Worm (Caenorhabditis elegans) whole organism, L2 larva: ENCODE results near the gene npp-15.
"Not testable (repeated sequence)": the region's sequence is repeated elsewhere in the genome, so short reads cannot be mapped to it uniquely, and the experiment has no call there.

Source experiments
- C34F6.9 ChIP-seq: fragments of 150-350 bp; optimal IDR thresholded peaks from 2 replicates; lab custom pipeline; 2014; ENCODE audit warnings: missing biosample characterization, missing genetic modification characterization
- ama-1 ChIP-seq: fragments of 150-350 bp; optimal IDR thresholded peaks from 2 replicates; lab custom pipeline; 2018; ENCODE audit warnings: inconsistent platforms
- blmp-1 ChIP-seq: sonication (generic microtip); optimal IDR thresholded peaks from 2 replicates; lab custom pipeline; 2017; ENCODE audit warnings: missing genetic modification characterization, mild to moderate bottlenecking, missing compliant biosample characterization, antibody characterized with exemption, moderate library complexity; ENCODE audit not compliant: insufficient read depth
- egl-27 ChIP-seq: sonication (generic microtip); optimal IDR thresholded peaks from 3 replicates; lab custom pipeline; 2017; ENCODE audit warnings: missing biosample characterization, missing genetic modification reagents, missing genetic modification characterization
- elt-3 ChIP-seq: sonication (generic microtip); optimal IDR thresholded peaks from 2 replicates; lab custom pipeline; 2017; ENCODE audit warnings: missing biosample characterization, missing genetic modification characterization
- lsy-2 ChIP-seq, 2 experiments: fragments of 150-350 bp in 1 of 2; sonication (generic microtip) in 1 of 2; optimal IDR thresholded peaks; 2 replicates each; lab custom pipeline; 2014 to 2017; ENCODE audit warnings: missing biosample characterization in 2 of 2, missing genetic modification characterization in 2 of 2
- mab-5 ChIP-seq: fragments of 150-350 bp; optimal IDR thresholded peaks from 2 replicates; lab custom pipeline; 2014; ENCODE audit warnings: missing biosample characterization, missing genetic modification characterization
- nhr-11 ChIP-seq: fragments of 150-350 bp; optimal IDR thresholded peaks from 2 replicates; lab custom pipeline; 2014; ENCODE audit warnings: missing biosample characterization, missing genetic modification characterization
- nhr-237 ChIP-seq: fragments of 150-350 bp; optimal IDR thresholded peaks from 2 replicates; lab custom pipeline; 2014; ENCODE audit warnings: missing biosample characterization, missing genetic modification characterization
- skn-1 ChIP-seq: sonication (generic microtip); optimal IDR thresholded peaks from 2 replicates; lab custom pipeline; 2017; ENCODE audit warnings: missing biosample characterization, missing genetic modification characterization
- snpc-4 ChIP-seq: fragments of 150-350 bp; optimal IDR thresholded peaks from 2 replicates; lab custom pipeline; 2014; ENCODE audit warnings: missing biosample characterization, missing genetic modification characterization
- ztf-11 ChIP-seq: sonication (generic microtip); optimal IDR thresholded peaks from 2 replicates; lab custom pipeline; 2017; ENCODE audit warnings: missing biosample characterization, missing genetic modification characterization

ce11 chrIII:7958922-7959609, 30.2 kb downstream of the npp-15 start, which contains the start of gene F54H12.10:
- TF ChIP-seq egl-27 (tag; lab: Kevin White, UChicago); ama-1 (lab: Kevin White, UChicago); elt-3 (tag; lab: Kevin White, UChicago); snpc-4 (tag; lab: Kevin White, UChicago); lsy-2 (tag; optimal IDR thresholded peaks at IDR 0.05; lab: Kevin White, UChicago); nhr-11 (tag; lab: Kevin White, UChicago); skn-1 (tag; lab: Kevin White, UChicago); ztf-11 (tag; lab: Kevin White, UChicago); C34F6.9 (tag; lab: Kevin White, UChicago); blmp-1 (tag; lab: Kevin White, UChicago); mab-5 (tag; lab: Kevin White, UChicago); nhr-237 (tag; lab: Kevin White, UChicago): not testable (repeated sequence)
